Fruit fly (Drosophila melanogaster) whole organism, embryonic: ENCODE measurements around the gene Vajk2.

ENCODE experiments used
- Awh ChIP-seq: fragments of 200-800 bp; sonication (Bioruptor generic); IDR thresholded peaks from 2 replicates; pipeline ENCODE4, ENCODE4 v1.3.6; 2022; ENCODE audit warnings: missing biosample characterization, missing genetic modification characterization
- B-H1 ChIP-seq: fragments of 200-800 bp; sonication (Bioruptor generic); IDR thresholded peaks from 3 replicates; pipeline ENCODE4 v1.3.6; 2022; ENCODE audit warnings: missing biosample characterization, missing genetic modification characterization
- C15 ChIP-seq: fragments of 200-800 bp; sonication (Bioruptor generic); IDR thresholded peaks from 3 replicates; pipeline ENCODE4 v1.3.6; 2022; ENCODE audit warnings: missing biosample characterization, missing genetic modification characterization
- CG10274 ChIP-seq: fragments of 200-800 bp; sonication (Bioruptor generic); optimal IDR thresholded peaks from 3 replicates; lab custom pipeline; 2017; ENCODE audit warnings: missing biosample characterization, mild to moderate bottlenecking, missing genetic modification characterization
- CG10366 ChIP-seq: fragments of 200-800 bp; sonication (Bioruptor generic); IDR thresholded peaks from 2 replicates; pipeline ENCODE4 v1.3.6; 2022; ENCODE audit warnings: missing biosample characterization, missing genetic modification characterization
- CG10543 ChIP-seq: fragments of 200-800 bp; sonication (Bioruptor generic); optimal IDR thresholded peaks from 3 replicates; lab custom pipeline; 2017; ENCODE audit warnings: missing biosample characterization, mild to moderate bottlenecking, missing genetic modification characterization, moderate library complexity
- CG11085 ChIP-seq: fragments of 200-800 bp; sonication (Bioruptor generic); IDR thresholded peaks from 2 replicates; pipeline ENCODE4 v1.3.6; 2022; ENCODE audit warnings: missing biosample characterization, missing genetic modification characterization
- CG11504 ChIP-seq: fragments of 200-800 bp; sonication (Bioruptor generic); optimal IDR thresholded peaks from 3 replicates; lab custom pipeline; 2019; ENCODE audit warnings: missing biosample characterization, mild to moderate bottlenecking, missing genetic modification characterization, moderate library complexity
- CG12744 ChIP-seq: fragments of 200-800 bp; sonication (Bioruptor generic); optimal IDR thresholded peaks from 2 replicates; lab custom pipeline; 2016; ENCODE audit warnings: missing biosample characterization, missing genetic modification characterization
- CG13624 ChIP-seq: fragments of 200-800 bp; sonication (Bioruptor generic); optimal IDR thresholded peaks from 2 replicates; lab custom pipeline; 2016; ENCODE audit warnings: missing biosample characterization, missing genetic modification characterization
- CG13894 ChIP-seq: fragments of 200-800 bp; sonication (Bioruptor generic); optimal IDR thresholded peaks from 3 replicates; lab custom pipeline; 2018; ENCODE audit warnings: missing biosample characterization, mild to moderate bottlenecking, missing genetic modification characterization, moderate library complexity
- CG18011 ChIP-seq: fragments of 200-800 bp; sonication (Bioruptor generic); optimal IDR thresholded peaks from 2 replicates; lab custom pipeline; 2017; ENCODE audit warnings: missing biosample characterization, missing genetic modification characterization, mild to moderate bottlenecking, moderate library complexity, missing genotype
- CG2120 ChIP-seq: fragments of 200-800 bp; sonication (Bioruptor generic); optimal IDR thresholded peaks from 3 replicates; lab custom pipeline; 2016; ENCODE audit warnings: missing biosample characterization, missing genetic modification characterization
- CG2199 ChIP-seq: fragments of 200-800 bp; sonication (Bioruptor generic); IDR thresholded peaks from 3 replicates; pipeline ENCODE4 v1.3.6; 2022; ENCODE audit warnings: missing biosample characterization, missing genetic modification characterization
- CG33213 ChIP-seq: fragments of 200-800 bp; sonication (Bioruptor generic); optimal IDR thresholded peaks from 3 replicates; lab custom pipeline; 2016; ENCODE audit warnings: missing biosample characterization, missing genetic modification characterization
- CG5245 ChIP-seq: fragments of 200-800 bp; sonication (Bioruptor generic); optimal IDR thresholded peaks from 3 replicates; lab custom pipeline; 2016; ENCODE audit warnings: missing biosample characterization, missing genetic modification characterization
- CG6272 ChIP-seq: fragments of 200-800 bp; sonication (Bioruptor generic); IDR thresholded peaks from 2 replicates; pipeline ENCODE4 v1.3.6; 2022; ENCODE audit warnings: missing biosample characterization, missing genetic modification characterization
- CG6854 ChIP-seq: fragments of 200-800 bp; sonication (Bioruptor generic); optimal IDR thresholded peaks from 3 replicates; lab custom pipeline; 2017; ENCODE audit warnings: missing biosample characterization, mild to moderate bottlenecking, missing genetic modification characterization
- CG7963 ChIP-seq: fragments of 200-800 bp; sonication (Bioruptor generic); IDR thresholded peaks from 3 replicates; pipeline ENCODE4 v1.3.6; 2022; ENCODE audit warnings: missing biosample characterization, missing genetic modification characterization; ENCODE audit not compliant: partially characterized antibody
- CG9437 ChIP-seq: fragments of 200-800 bp; sonication (Bioruptor generic); optimal IDR thresholded peaks from 2 replicates; lab custom pipeline; 2018; ENCODE audit warnings: missing biosample characterization, mild to moderate bottlenecking, missing genetic modification characterization
- CG9727 ChIP-seq: fragments of 200-800 bp; sonication (Bioruptor generic); optimal IDR thresholded peaks from 3 replicates; lab custom pipeline; 2017; ENCODE audit warnings: missing biosample characterization, mild to moderate bottlenecking, missing genetic modification characterization
- CG9876 ChIP-seq: fragments of 200-800 bp; sonication (Bioruptor generic); optimal IDR thresholded peaks from 2 replicates; lab custom pipeline; 2016; ENCODE audit warnings: missing biosample characterization, missing genetic modification characterization
- Drgx ChIP-seq: fragments of 200-800 bp; sonication (Bioruptor generic); IDR thresholded peaks from 2 replicates; pipeline ENCODE4 v1.3.6; 2022; ENCODE audit warnings: missing biosample characterization, missing genetic modification characterization
- Fer1 ChIP-seq: fragments of 200-800 bp; sonication (Bioruptor generic); optimal IDR thresholded peaks from 2 replicates; lab custom pipeline; 2017; ENCODE audit warnings: missing biosample characterization, mild to moderate bottlenecking, missing genetic modification characterization
- HHEX ChIP-seq: fragments of 200-800 bp; sonication (Bioruptor generic); optimal IDR thresholded peaks from 3 replicates; lab custom pipeline; 2017; ENCODE audit warnings: missing biosample characterization, mild to moderate bottlenecking, missing genetic modification characterization, missing genetic modification reagents
- HLH54F ChIP-seq: fragments of 200-800 bp; sonication (Bioruptor generic); optimal IDR thresholded peaks from 3 replicates; lab custom pipeline; 2016; ENCODE audit warnings: missing biosample characterization, missing genetic modification characterization
- Myb ChIP-seq: fragments of 200-800 bp; sonication (Bioruptor generic); optimal IDR thresholded peaks from 2 replicates; lab custom pipeline; 2016; ENCODE audit warnings: missing biosample characterization, missing genetic modification characterization
- NC2α ChIP-seq: fragments of 200-800 bp; sonication (Bioruptor generic); optimal IDR thresholded peaks from 2 replicates; lab custom pipeline; 2016; ENCODE audit warnings: missing biosample characterization, missing genetic modification characterization
- NK7.1 ChIP-seq: fragments of 200-800 bp; sonication (Bioruptor generic); optimal IDR thresholded peaks from 3 replicates; lab custom pipeline; 2016; ENCODE audit warnings: missing biosample characterization, missing genetic modification characterization
- Nf-YB ChIP-seq: fragments of 200-800 bp; sonication (Bioruptor generic); optimal IDR thresholded peaks from 3 replicates; lab custom pipeline; 2019; ENCODE audit warnings: missing biosample characterization, mild to moderate bottlenecking, missing genetic modification characterization, moderate library complexity
- Sox102F ChIP-seq: fragments of 200-800 bp; sonication (Bioruptor generic); optimal IDR thresholded peaks from 2 replicates; lab custom pipeline; 2018; ENCODE audit warnings: missing biosample characterization, mild to moderate bottlenecking, missing genetic modification characterization, moderate library complexity
- Spps ChIP-seq: fragments of 200-800 bp; sonication (Bioruptor generic); optimal IDR thresholded peaks from 2 replicates; lab custom pipeline; 2018; ENCODE audit warnings: missing biosample characterization, mild to moderate bottlenecking, missing genetic modification characterization
- al ChIP-seq: fragments of 200-800 bp; sonication (Bioruptor generic); IDR thresholded peaks from 2 replicates; pipeline ENCODE4 v1.3.6; 2022; ENCODE audit warnings: missing biosample characterization, missing genetic modification characterization
- ara ChIP-seq: fragments of 200-800 bp; sonication (Bioruptor generic); IDR thresholded peaks from 2 replicates; pipeline ENCODE4 v1.3.6; 2022; ENCODE audit warnings: missing biosample characterization, missing genetic modification characterization
- crp ChIP-seq, 2 experiments: fragments of 200-800 bp; sonication (Bioruptor generic); optimal IDR thresholded peaks; 2 replicates in 1 of 2; 3 replicates in 1 of 2; lab custom pipeline; 2017; ENCODE audit warnings: missing biosample characterization in 2 of 2, missing genetic modification characterization in 2 of 2, mild to moderate bottlenecking in 1 of 2, moderate library complexity in 1 of 2
- eve ChIP-seq, 2 experiments: fragments of >200 bp; optimal IDR thresholded peaks; 2 replicates each; lab custom pipeline; 2017; ENCODE audit warnings: missing biosample characterization in 2 of 2, missing genetic modification characterization in 2 of 2
- ftz-f1 ChIP-seq: fragments of 200-800 bp; sonication (Bioruptor generic); optimal IDR thresholded peaks from 2 replicates; lab custom pipeline; 2016; ENCODE audit warnings: missing biosample characterization, missing genetic modification characterization
- gcm ChIP-seq: fragments of 200-800 bp; sonication (Bioruptor generic); optimal IDR thresholded peaks from 2 replicates; lab custom pipeline; 2019; ENCODE audit warnings: missing biosample characterization, mild to moderate bottlenecking, missing genetic modification characterization, moderate library complexity
- ind ChIP-seq: fragments of 200-800 bp; sonication (Bioruptor generic); optimal IDR thresholded peaks from 3 replicates; lab custom pipeline; 2016; ENCODE audit warnings: missing biosample characterization, missing genetic modification characterization
- insv ChIP-seq, 2 experiments: fragments of 200-800 bp; sonication (Bioruptor generic); optimal IDR thresholded peaks; 3 replicates each; lab custom pipeline; 2016 to 2018; ENCODE audit warnings: missing biosample characterization in 2 of 2, missing genetic modification characterization in 2 of 2
- lab ChIP-seq: fragments of 200-800 bp; sonication (Bioruptor generic); optimal IDR thresholded peaks from 3 replicates; lab custom pipeline; 2017; ENCODE audit warnings: missing biosample characterization, missing genetic modification characterization, mild to moderate bottlenecking, moderate library complexity, missing genetic modification reagents
- mld ChIP-seq: fragments of 200-800 bp; sonication (Bioruptor generic); IDR thresholded peaks from 3 replicates; pipeline ENCODE4 v1.3.6; 2022; ENCODE audit warnings: missing biosample characterization, missing genetic modification characterization; ENCODE audit not compliant: partially characterized antibody
- pb ChIP-seq: fragments of 200-800 bp; sonication (Bioruptor generic); optimal IDR thresholded peaks from 3 replicates; lab custom pipeline; 2016; ENCODE audit warnings: missing biosample characterization, missing genetic modification characterization
- ranshi ChIP-seq: fragments of 200-800 bp; sonication (Bioruptor generic); IDR thresholded peaks from 2 replicates; pipeline ENCODE4 v1.3.6; 2022; ENCODE audit warnings: missing biosample characterization, missing genetic modification characterization
- sisA ChIP-seq: fragments of 200-800 bp; sonication (Bioruptor generic); IDR thresholded peaks from 2 replicates; pipeline ENCODE4 v1.3.6; 2022; ENCODE audit warnings: missing biosample characterization, missing genetic modification characterization
- slou ChIP-seq: fragments of 200-800 bp; sonication (Bioruptor generic); optimal IDR thresholded peaks from 3 replicates; lab custom pipeline; 2016; ENCODE audit warnings: missing biosample characterization, missing genetic modification characterization
- tx ChIP-seq: fragments of 200-800 bp; sonication (Bioruptor generic); optimal IDR thresholded peaks from 2 replicates; lab custom pipeline; 2016; ENCODE audit warnings: missing biosample characterization, missing genetic modification characterization
- vvl ChIP-seq: fragments of 200-800 bp; sonication (Bioruptor generic); IDR thresholded peaks from 2 replicates; pipeline ENCODE4 v1.3.6; 2022; ENCODE audit warnings: missing biosample characterization, missing genetic modification characterization
- wdn ChIP-seq: fragments of 200-800 bp; sonication (Bioruptor generic); IDR thresholded peaks from 2 replicates; pipeline ENCODE4 v1.3.6; 2022; ENCODE audit warnings: missing biosample characterization, missing genetic modification characterization
- zfh2 ChIP-seq: fragments of 200-800 bp; sonication (Bioruptor generic); optimal IDR thresholded peaks from 2 replicates; lab custom pipeline; 2016; ENCODE audit warnings: missing biosample characterization, missing genetic modification characterization

Gene Vajk2

DNA sequence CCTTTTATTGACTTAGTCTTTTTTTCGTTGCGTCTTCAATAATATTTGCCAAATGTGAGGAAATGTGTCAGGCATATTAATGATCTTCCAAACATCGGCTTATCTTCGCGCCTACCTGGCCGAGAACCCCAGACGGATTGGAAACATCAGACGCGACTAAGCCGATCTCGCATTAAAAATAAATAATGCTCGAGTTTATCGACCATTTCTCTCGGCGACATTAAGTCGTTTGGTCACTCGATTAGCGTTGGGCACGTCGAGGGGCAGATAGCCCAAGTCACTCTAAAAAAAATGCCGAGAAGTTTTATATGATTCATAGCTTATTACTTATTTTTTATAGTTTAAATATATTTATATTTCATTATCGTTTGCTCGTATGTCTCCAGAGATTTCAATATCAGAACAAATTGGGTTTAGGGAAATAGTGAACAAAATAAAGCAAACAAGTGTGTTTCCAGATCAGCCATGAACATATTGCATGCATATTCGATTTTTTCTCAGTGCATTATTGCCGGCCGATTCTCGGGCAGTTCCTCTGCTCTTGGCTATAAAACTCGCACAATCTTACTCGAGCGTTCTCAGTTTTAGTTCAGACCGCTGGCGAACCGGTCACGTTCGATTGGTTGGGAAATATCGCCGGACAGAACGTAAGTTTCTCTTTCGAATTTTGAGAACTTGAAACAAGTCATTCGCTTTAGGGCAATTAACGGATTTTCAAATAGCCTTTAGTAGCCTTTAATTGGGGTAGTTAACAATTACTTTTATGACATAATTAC, 29.2 kb downstream of the Vajk2 start, which contains the start of gene Ance (continued):
- no peak for TF ChIP-seq CG11085 (GFP tag; lab: Robert Waterston, UW)
- TF ChIP-seq CG13624 (GFP tag; lab: Kevin White, UChicago): no peak
- no peak for TF ChIP-seq CG9437
- peak; percentile 59 for TF ChIP-seq CG2120 (GFP tag; lab: Kevin White, UChicago)
- TF ChIP-seq CG18011 (GFP tag; lab: Kevin White, UChicago): peak; percentile 68
- no peak for TF ChIP-seq B-H1 (GFP tag; lab: Robert Waterston, UW)
- no peak for TF ChIP-seq ftz-f1 (GFP tag; lab: Kevin White, UChicago)
- no peak for TF ChIP-seq Sox102F
- no peak for TF ChIP-seq CG5245 (GFP tag; lab: Kevin White, UChicago)
- TF ChIP-seq Myb (GFP tag; lab: Kevin White, UChicago): no peak
- TF ChIP-seq C15 (GFP tag; lab: Robert Waterston, UW): no peak
- peak; percentile 11 for TF ChIP-seq zfh2 (GFP tag; lab: Kevin White, UChicago)
- no peak for TF ChIP-seq ind
- no peak for TF ChIP-seq tx (GFP tag; lab: Kevin White, UChicago)
- no peak for TF ChIP-seq gcm (GFP tag; lab: Kevin White, UChicago)
- TF ChIP-seq NC2α (GFP tag; lab: Kevin White, UChicago): no peak
- TF ChIP-seq mld (GFP tag; lab: Robert Waterston, UW): no peak
- peak; percentile 60 for TF ChIP-seq CG9727 (GFP tag; lab: Kevin White, UChicago)
- TF ChIP-seq CG11504: no peak
- peak; percentile 65 for TF ChIP-seq vvl (GFP tag; lab: Robert Waterston, UW)
- no peak for TF ChIP-seq CG10366 (GFP tag; lab: Robert Waterston, UW)
- no peak for TF ChIP-seq CG12744 (GFP tag; lab: Kevin White, UChicago)
- no peak for TF ChIP-seq HLH54F (GFP tag; lab: Kevin White, UChicago)
- peak; percentile 23 for TF ChIP-seq CG10543 (GFP tag; lab: Kevin White, UChicago)
- no peak for TF ChIP-seq CG7963 (GFP tag; lab: Robert Waterston, UW)
- TF ChIP-seq ara: no peak
- no peak for TF ChIP-seq eve (GFP tag; optimal IDR thresholded peaks at IDR 0.05; lab: Kevin White, UChicago)
- TF ChIP-seq NK7.1 (GFP tag; lab: Kevin White, UChicago): no peak
- TF ChIP-seq ranshi (GFP tag; lab: Robert Waterston, UW): 0 out of 2 replicates have a peak, but pooled peaks have one; percentile 29
- TF ChIP-seq al: peak; percentile 57; the same call in 1 of the 2 replicates
- TF ChIP-seq Drgx (GFP tag; lab: Robert Waterston, UW): 0 out of 2 replicates have a peak, but pooled peaks have one; percentile 27
- no peak for TF ChIP-seq crp (GFP tag; optimal IDR thresholded peaks at IDR 0.05; lab: Kevin White, UChicago)
- no peak for TF ChIP-seq insv (GFP tag; optimal IDR thresholded peaks at IDR 0.05; lab: Kevin White, UChicago)
- no peak for TF ChIP-seq CG6272 (GFP tag; lab: Robert Waterston, UW)
- TF ChIP-seq CG13894: peak; percentile 88
- TF ChIP-seq CG10274: no peak
- no peak for TF ChIP-seq Spps (tag; lab: Kevin White, UChicago)
- TF ChIP-seq CG33213 (GFP tag; lab: Kevin White, UChicago): no peak
- TF ChIP-seq Nf-YB (GFP tag; lab: Kevin White, UChicago): no peak
- TF ChIP-seq CG6854 (GFP tag; lab: Kevin White, UChicago): peak; percentile 22
- no peak for TF ChIP-seq pb
- 0 out of 2 replicates have a peak, but pooled peaks have one; percentile 48 for TF ChIP-seq wdn (GFP tag; lab: Robert Waterston, UW)
- no peak for TF ChIP-seq CG9876
- no peak for TF ChIP-seq CG2199 (GFP tag; lab: Robert Waterston, UW)
- no peak for TF ChIP-seq Awh
- TF ChIP-seq HHEX (GFP tag; lab: Kevin White, UChicago): no peak
- TF ChIP-seq Fer1 (GFP tag; lab: Kevin White, UChicago): no peak
- TF ChIP-seq sisA: no peak
- no peak for TF ChIP-seq slou (GFP tag; lab: Kevin White, UChicago)
- peak; percentile 38 for TF ChIP-seq lab (GFP tag; lab: Kevin White, UChicago)
